Fruit fly (Drosophila melanogaster) whole organism, embryonic: ENCODE data around the gene temp.

Source experiments
- Abd-B ChIP-seq: fragments of 200-800 bp; sonication (Bioruptor generic); optimal IDR thresholded peaks from 2 replicates; lab custom pipeline; 2018; ENCODE audit warnings: missing biosample characterization, mild to moderate bottlenecking, missing genetic modification characterization, moderate library complexity
- CG10565 ChIP-seq: fragments of 200-800 bp; sonication (Bioruptor generic); optimal IDR thresholded peaks from 3 replicates; lab custom pipeline; 2016; ENCODE audit warnings: missing biosample characterization, mild to moderate bottlenecking, missing genetic modification characterization
- CG10979 ChIP-seq: fragments of 200-800 bp; sonication (Bioruptor generic); optimal IDR thresholded peaks from 2 replicates; lab custom pipeline; 2018; ENCODE audit warnings: missing biosample characterization, mild to moderate bottlenecking, missing genetic modification characterization, moderate library complexity
- CG15696 ChIP-seq: fragments of 200-800 bp; sonication (Bioruptor generic); optimal IDR thresholded peaks from 2 replicates; lab custom pipeline; 2019; ENCODE audit warnings: missing biosample characterization, mild to moderate bottlenecking, missing genetic modification characterization, moderate library complexity
- CG16813 ChIP-seq: fragments of 200-800 bp; sonication (Bioruptor generic); IDR thresholded peaks from 3 replicates; pipeline ENCODE4 v1.3.6; 2022; ENCODE audit warnings: missing biosample characterization, missing genetic modification characterization; ENCODE audit not compliant: partially characterized antibody
- CG17328 ChIP-seq: fragments of 200-800 bp; sonication (Bioruptor generic); IDR thresholded peaks from 2 replicates; pipeline ENCODE4 v1.3.6; 2022; ENCODE audit warnings: missing biosample characterization, missing genetic modification characterization
- CG17361 ChIP-seq: fragments of 200-800 bp; sonication (Bioruptor generic); IDR thresholded peaks from 3 replicates; pipeline ENCODE4 v1.3.6; 2022; ENCODE audit warnings: missing biosample characterization, missing genetic modification characterization
- CG17568 ChIP-seq: fragments of 200-800 bp; sonication (Bioruptor generic); optimal IDR thresholded peaks from 2 replicates; lab custom pipeline; 2018; ENCODE audit warnings: missing biosample characterization, mild to moderate bottlenecking, missing genetic modification characterization, moderate library complexity
- CG1832 ChIP-seq: fragments of 200-800 bp; sonication (Bioruptor generic); optimal IDR thresholded peaks from 2 replicates; lab custom pipeline; 2017; ENCODE audit warnings: missing biosample characterization, mild to moderate bottlenecking, missing genetic modification characterization, inconsistent platforms
- CG3281 ChIP-seq: fragments of 200-800 bp; sonication (Bioruptor generic); optimal IDR thresholded peaks from 3 replicates; lab custom pipeline; 2017; ENCODE audit warnings: missing biosample characterization, mild to moderate bottlenecking, missing genetic modification characterization
- CG34376 ChIP-seq: fragments of 200-800 bp; sonication (Bioruptor generic); optimal IDR thresholded peaks from 2 replicates; lab custom pipeline; 2018; ENCODE audit warnings: missing biosample characterization, mild to moderate bottlenecking, missing genetic modification characterization
- CG3847 ChIP-seq: fragments of 200-800 bp; sonication (Bioruptor generic); IDR thresholded peaks from 2 replicates; pipeline ENCODE4 v1.3.6; 2022; ENCODE audit warnings: missing biosample characterization, missing genetic modification characterization
- CG4707 ChIP-seq: fragments of 200-800 bp; sonication (Bioruptor generic); optimal IDR thresholded peaks from 2 replicates; lab custom pipeline; 2018; ENCODE audit warnings: missing biosample characterization, mild to moderate bottlenecking, missing genetic modification characterization, moderate library complexity
- CG6272 ChIP-seq: fragments of 200-800 bp; sonication (Bioruptor generic); IDR thresholded peaks from 2 replicates; pipeline ENCODE4 v1.3.6; 2022; ENCODE audit warnings: missing biosample characterization, missing genetic modification characterization
- CG6791 ChIP-seq: fragments of 200-800 bp; sonication (Bioruptor generic); IDR thresholded peaks from 3 replicates; pipeline ENCODE4 v1.3.6; 2022; ENCODE audit warnings: missing biosample characterization, missing genetic modification characterization; ENCODE audit not compliant: partially characterized antibody
- CG7357 ChIP-seq: fragments of 200-800 bp; sonication (Bioruptor generic); IDR thresholded peaks from 3 replicates; pipeline ENCODE4 v1.3.6; 2022; ENCODE audit warnings: missing biosample characterization, missing genetic modification characterization
- CG7745 ChIP-seq: fragments of 200-800 bp; sonication (Bioruptor generic); optimal IDR thresholded peaks from 2 replicates; lab custom pipeline; 2018; ENCODE audit warnings: missing biosample characterization, mild to moderate bottlenecking, missing genetic modification characterization, moderate library complexity
- CG9876 ChIP-seq: fragments of 200-800 bp; sonication (Bioruptor generic); optimal IDR thresholded peaks from 2 replicates; lab custom pipeline; 2016; ENCODE audit warnings: missing biosample characterization, missing genetic modification characterization
- CTCF ChIP-seq: fragments of 200-800 bp; sonication (Bioruptor generic); optimal IDR thresholded peaks from 2 replicates; lab custom pipeline; 2017; ENCODE audit warnings: missing biosample characterization, mild to moderate bottlenecking, missing genetic modification characterization, moderate library complexity
- Camta ChIP-seq: fragments of 200-800 bp; sonication (Bioruptor generic); optimal IDR thresholded peaks from 2 replicates; lab custom pipeline; 2016; ENCODE audit warnings: missing biosample characterization, missing genetic modification characterization
- CrebB ChIP-seq: fragments of 200-800 bp; sonication (Bioruptor generic); optimal IDR thresholded peaks from 3 replicates; lab custom pipeline; 2018; ENCODE audit warnings: missing biosample characterization, mild to moderate bottlenecking, missing genetic modification characterization
- Eip74EF ChIP-seq, 2 experiments: fragments of 200-800 bp in 1 of 2; fragments of >200 bp in 1 of 2; sonication (Bioruptor generic) in 1 of 2; optimal IDR thresholded peaks; 2 replicates each; lab custom pipeline; 2017 to 2019; ENCODE audit warnings: missing biosample characterization in 2 of 2, missing genetic modification characterization in 2 of 2, mild to moderate bottlenecking in 1 of 2, moderate library complexity in 1 of 2
- HLH3B ChIP-seq: fragments of 200-800 bp; sonication (Bioruptor generic); IDR thresholded peaks from 2 replicates; pipeline ENCODE4 v1.3.6; 2022; ENCODE audit warnings: missing biosample characterization, missing genetic modification characterization
- HmgD ChIP-seq: fragments of 200-800 bp; sonication (Bioruptor generic); optimal IDR thresholded peaks from 3 replicates; lab custom pipeline; 2016; ENCODE audit warnings: missing biosample characterization, missing genetic modification characterization
- Hmr ChIP-seq: fragments of 200-800 bp; sonication (Bioruptor generic); optimal IDR thresholded peaks from 3 replicates; lab custom pipeline; 2017; ENCODE audit warnings: mild to moderate bottlenecking, missing biosample characterization, missing genetic modification reagents, missing genetic modification characterization
- NC2α ChIP-seq: fragments of 200-800 bp; sonication (Bioruptor generic); optimal IDR thresholded peaks from 2 replicates; lab custom pipeline; 2016; ENCODE audit warnings: missing biosample characterization, missing genetic modification characterization
- NK7.1 ChIP-seq: fragments of 200-800 bp; sonication (Bioruptor generic); optimal IDR thresholded peaks from 3 replicates; lab custom pipeline; 2016; ENCODE audit warnings: missing biosample characterization, missing genetic modification characterization
- Six4 ChIP-seq: fragments of 200-800 bp; sonication (Bioruptor generic); optimal IDR thresholded peaks from 2 replicates; lab custom pipeline; 2016; ENCODE audit warnings: missing biosample characterization, missing genetic modification characterization
- TFAM ChIP-seq: fragments of 200-800 bp; sonication (Bioruptor generic); optimal IDR thresholded peaks from 2 replicates; lab custom pipeline; 2017; ENCODE audit warnings: missing biosample characterization, missing genetic modification characterization, inconsistent platforms
- Trl ChIP-seq, 3 experiments: fragments of >200 bp in 2 of 3; fragments of 200-800 bp in 1 of 3; sonication (Bioruptor generic) in 1 of 3; optimal IDR thresholded peaks; 2 replicates in 1 of 3; 3 replicates in 2 of 3; lab custom pipeline; 2016 to 2017; ENCODE audit warnings: missing biosample characterization in 1 of 3, missing genetic modification characterization in 1 of 3
- YL-1 ChIP-seq: fragments of 200-800 bp; sonication (Bioruptor generic); optimal IDR thresholded peaks from 3 replicates; lab custom pipeline; 2017; ENCODE audit warnings: missing biosample characterization, mild to moderate bottlenecking, missing genetic modification characterization
- aop ChIP-seq: fragments of 200-800 bp; sonication (Bioruptor generic); IDR thresholded peaks from 2 replicates; pipeline ENCODE4 v1.3.6; 2022; ENCODE audit warnings: missing biosample characterization, missing genetic modification characterization
- bigmax ChIP-seq: fragments of 200-800 bp; sonication (Bioruptor generic); optimal IDR thresholded peaks from 2 replicates; lab custom pipeline; 2018; ENCODE audit warnings: missing biosample characterization, mild to moderate bottlenecking, missing genetic modification characterization
- dpn ChIP-seq, 2 experiments: fragments of 200-800 bp; sonication (Bioruptor generic); optimal IDR thresholded peaks; 3 replicates each; lab custom pipeline; 2016; ENCODE audit warnings: missing biosample characterization in 2 of 2, missing genetic modification characterization in 2 of 2
- exex ChIP-seq: fragments of 200-800 bp; sonication (Bioruptor generic); optimal IDR thresholded peaks from 4 replicates; lab custom pipeline; 2018; ENCODE audit warnings: missing biosample characterization, mild to moderate bottlenecking, missing genetic modification characterization, moderate library complexity
- fd102C ChIP-seq: fragments of 200-800 bp; sonication (Bioruptor generic); optimal IDR thresholded peaks from 2 replicates; lab custom pipeline; 2018; ENCODE audit warnings: missing biosample characterization, mild to moderate bottlenecking, missing genetic modification characterization, moderate library complexity
- fd3F ChIP-seq: fragments of 200-800 bp; sonication (Bioruptor generic); optimal IDR thresholded peaks from 2 replicates; lab custom pipeline; 2018; ENCODE audit warnings: missing biosample characterization, mild to moderate bottlenecking, missing genetic modification characterization, moderate library complexity
- fu2 ChIP-seq: fragments of 200-800 bp; sonication (Bioruptor generic); optimal IDR thresholded peaks from 2 replicates; lab custom pipeline; 2016; ENCODE audit warnings: missing biosample characterization, missing genetic modification characterization
- gcm2 ChIP-seq: fragments of 200-800 bp; sonication (Bioruptor generic); optimal IDR thresholded peaks from 2 replicates; lab custom pipeline; 2016; ENCODE audit warnings: missing biosample characterization, missing genetic modification characterization
- gem ChIP-seq: fragments of 200-800 bp; sonication (Bioruptor generic); optimal IDR thresholded peaks from 2 replicates; lab custom pipeline; 2019; ENCODE audit warnings: missing biosample characterization, mild to moderate bottlenecking, missing genetic modification characterization, moderate library complexity
- gt ChIP-seq: fragments of 200-800 bp; sonication (Bioruptor generic); IDR thresholded peaks from 2 replicates; pipeline ENCODE4 v1.3.6; 2022; ENCODE audit warnings: missing biosample characterization, missing genetic modification characterization
- hbn ChIP-seq: fragments of 200-800 bp; sonication (Bioruptor generic); IDR thresholded peaks from 2 replicates; pipeline ENCODE4 v1.3.6; 2022; ENCODE audit warnings: missing biosample characterization, missing genetic modification characterization; ENCODE audit not compliant: partially characterized antibody
- pho ChIP-seq: fragments of 200-800 bp; sonication (Bioruptor generic); optimal IDR thresholded peaks from 2 replicates; lab custom pipeline; 2016; ENCODE audit warnings: missing biosample characterization, missing genetic modification characterization
- pros ChIP-seq: fragments of 200-800 bp; sonication (Bioruptor generic); optimal IDR thresholded peaks from 3 replicates; lab custom pipeline; 2019; ENCODE audit warnings: missing biosample characterization, mild to moderate bottlenecking, missing genetic modification characterization, moderate library complexity
- shn ChIP-seq: fragments of 200-800 bp; sonication (Bioruptor generic); optimal IDR thresholded peaks from 3 replicates; lab custom pipeline; 2016; ENCODE audit warnings: missing biosample characterization, missing genetic modification characterization
- sob ChIP-seq: fragments of 200-800 bp; sonication (Bioruptor generic); IDR thresholded peaks from 2 replicates; pipeline ENCODE4 v1.3.6; 2022; ENCODE audit warnings: missing biosample characterization, missing genetic modification characterization
- unc-4 ChIP-seq: fragments of 200-800 bp; sonication (Bioruptor generic); IDR thresholded peaks from 2 replicates; pipeline ENCODE4 v1.3.6; 2022; ENCODE audit warnings: missing biosample characterization, missing genetic modification characterization; ENCODE audit not compliant: partially characterized antibody
- zen ChIP-seq: fragments of 200-800 bp; sonication (Bioruptor generic); optimal IDR thresholded peaks from 3 replicates; lab custom pipeline; 2018; ENCODE audit warnings: missing biosample characterization, mild to moderate bottlenecking, missing genetic modification characterization, moderate library complexity

temp gene

dm6 chrX:2303771-2304513, 41.6 kb upstream of the temp start (continued):
- peak; percentile 72 for TF ChIP-seq Camta (GFP tag; lab: Kevin White, UChicago)
- TF ChIP-seq Eip74EF (GFP tag; optimal IDR thresholded peaks at IDR 0.05; lab: Kevin White, UChicago): peak in 1 of 2 experiments; percentile 87
- peak; percentile 85 for TF ChIP-seq CG1832
- peak; percentile 47 for TF ChIP-seq YL-1 (GFP tag; lab: Kevin White, UChicago)
- peak; percentile 81 for TF ChIP-seq CG15696 (tag; lab: Kevin White, UChicago)
- TF ChIP-seq CG17568 (GFP tag; lab: Kevin White, UChicago): peak; percentile 79
- TF ChIP-seq Six4: peak; percentile 84
- peak; percentile 90 for TF ChIP-seq CrebB (tag; lab: Kevin White, UChicago)
- peak; percentile 83 for TF ChIP-seq CG9876
- peak; percentile 7 for TF ChIP-seq CTCF
- peak; percentile 92 for TF ChIP-seq gem (tag; lab: Kevin White, UChicago)
- peak; percentile 84 for TF ChIP-seq HmgD (GFP tag; lab: Kevin White, UChicago)
- TF ChIP-seq fd3F: peak; percentile 75
- TF ChIP-seq Abd-B (GFP tag; lab: Kevin White, UChicago): peak; percentile 80
- peak; percentile 87 for TF ChIP-seq HLH3B (GFP tag; lab: Robert Waterston, UW)
- peak; percentile 86 for TF ChIP-seq CG17328 (GFP tag; lab: Robert Waterston, UW)
- peak; percentile 89 for TF ChIP-seq CG3281
- peak; percentile 87 for TF ChIP-seq CG34376
- peak; percentile 89 for TF ChIP-seq pros (GFP tag; lab: Kevin White, UChicago)
- no peak for TF ChIP-seq CG7745 (tag; lab: Kevin White, UChicago)
- no peak for TF ChIP-seq CG16813 (GFP tag; lab: Robert Waterston, UW)
- TF ChIP-seq gt: peak; percentile 38; the same call in 1 of the 2 replicates
- peak; percentile 88 to 91 for TF ChIP-seq dpn (GFP tag; optimal IDR thresholded peaks at IDR 0.05; lab: Kevin White, UChicago)
- peak; percentile 57 for TF ChIP-seq CG6272
- TF ChIP-seq CG7357 (GFP tag; lab: Robert Waterston, UW): peak; percentile 69
- peak; percentile 49 for TF ChIP-seq gcm2 (GFP tag; lab: Kevin White, UChicago)
- TF ChIP-seq bigmax (GFP tag; lab: Kevin White, UChicago): no peak
- peak; percentile 42 for TF ChIP-seq fd102C
- peak; percentile 69 for TF ChIP-seq zen (tag; lab: Kevin White, UChicago)
- TF ChIP-seq CG10565 (GFP tag; lab: Kevin White, UChicago): peak; percentile 55
- no peak for TF ChIP-seq TFAM
- no peak for TF ChIP-seq aop (GFP tag; lab: Robert Waterston, UW)
- TF ChIP-seq shn: peak; percentile 96
- TF ChIP-seq fu2 (GFP tag; lab: Kevin White, UChicago): peak; percentile 94
- no peak for TF ChIP-seq unc-4 (GFP tag; lab: Robert Waterston, UW)
- TF ChIP-seq CG4707 (GFP tag; lab: Kevin White, UChicago): peak; percentile 78
- TF ChIP-seq hbn: no peak
- peak; percentile 89 for TF ChIP-seq CG10979 (tag; lab: Kevin White, UChicago)
- TF ChIP-seq pho: peak; percentile 94
- TF ChIP-seq CG17361 (GFP tag; lab: Robert Waterston, UW): peak; percentile 78
- TF ChIP-seq NC2α (GFP tag; lab: Kevin White, UChicago): peak; percentile 86
- TF ChIP-seq CG3847: peak; percentile 87
- no peak for TF ChIP-seq CG6791 (GFP tag; lab: Robert Waterston, UW)
- TF ChIP-seq Trl (optimal IDR thresholded peaks at IDR 0.05; lab: Kevin White, UChicago): peak; percentile 90
- peak; percentile 87 for TF ChIP-seq Trl (GFP tag; optimal IDR thresholded peaks at IDR 0.05; lab: Kevin White, UChicago)
- peak; percentile 89 for TF ChIP-seq Hmr (GFP tag; lab: Kevin White, UChicago)
- peak; percentile 84 for TF ChIP-seq sob
- TF ChIP-seq NK7.1: peak; percentile 91
- TF ChIP-seq exex: peak; percentile 54
